Fruit fly (Drosophila melanogaster): Measurements from ENCODE around the gene opm.

The opm gene

dm6 chrX:15084580-15085138 lies 18.4 kb upstream of the opm start, which contains the start of gene Cox17 (continued):
- no peak; the same call in 1 of the 2 replicates for TF ChIP-seq CG2129 (GFP tag; IDR thresholded peaks at IDR 0.05; ENCODE audit: partially characterized antibody)
- peak; percentile 84 for TF ChIP-seq CG9437 (GFP tag; optimal IDR thresholded peaks at IDR 0.05)
- TF ChIP-seq zen (tag; optimal IDR thresholded peaks at IDR 0.05) = peak; percentile 76
- TF ChIP-seq Med (GFP tag) = peak; percentile 87
- TF ChIP-seq Hand (GFP tag; optimal IDR thresholded peaks at IDR 0.05) = peak; percentile 78
- no peak for TF ChIP-seq tna (GFP tag; IDR thresholded peaks at IDR 0.05; ENCODE audit: partially characterized antibody)
- peak; percentile 85 for TF ChIP-seq lilli (GFP tag; optimal IDR thresholded peaks at IDR 0.05)
- peak; percentile 64; the same call in 2 of the 3 replicates for TF ChIP-seq Mrtf (GFP tag; IDR thresholded peaks at IDR 0.05)
- TF ChIP-seq row (GFP tag; IDR thresholded peaks at IDR 0.05) = peak; percentile 93
- peak; percentile 49 for TF ChIP-seq CG12219 (GFP tag; optimal IDR thresholded peaks at IDR 0.05)
- peak; percentile 66 for TF ChIP-seq CG5180 (GFP tag; optimal IDR thresholded peaks at IDR 0.05)
- peak; percentile 70 for TF ChIP-seq CG16813 (GFP tag; IDR thresholded peaks at IDR 0.05; ENCODE audit: partially characterized antibody)
- no peak; the same call in 1 of the 2 replicates for TF ChIP-seq CG11247 (GFP tag; IDR thresholded peaks at IDR 0.05)
- peak; percentile 84 for TF ChIP-seq Meics (GFP tag; optimal IDR thresholded peaks at IDR 0.05)
- peak; percentile 67 for TF ChIP-seq CG30020 (tag; optimal IDR thresholded peaks at IDR 0.05)
- peak; percentile 41 for TF ChIP-seq Bteb2 (GFP tag; optimal IDR thresholded peaks at IDR 0.05)
- TF ChIP-seq CG18599 (GFP tag; optimal IDR thresholded peaks at IDR 0.05) = peak; percentile 83
- TF ChIP-seq CG17612 (GFP tag; IDR thresholded peaks at IDR 0.05) = no peak
- TF ChIP-seq sc (optimal IDR thresholded peaks at IDR 0.05) = no peak
- peak; percentile 63 for TF ChIP-seq sc (GFP tag; optimal IDR thresholded peaks at IDR 0.05)
- TF ChIP-seq ssp (GFP tag; IDR thresholded peaks at IDR 0.05) = peak; percentile 67
- TF ChIP-seq gt (GFP tag; IDR thresholded peaks at IDR 0.05) = no peak; the same call in 1 of the 2 replicates
- peak; percentile 24 for TF ChIP-seq CG1603 (tag; optimal IDR thresholded peaks at IDR 0.05)
- peak; percentile 47 for TF ChIP-seq Lhr (GFP tag; optimal IDR thresholded peaks at IDR 0.05)
- peak; percentile 43 for TF ChIP-seq CG6254 (GFP tag; optimal IDR thresholded peaks at IDR 0.05)
- TF ChIP-seq NC2α (GFP tag; optimal IDR thresholded peaks at IDR 0.05) = no peak
- peak; percentile 77 for TF ChIP-seq lmd (GFP tag; IDR thresholded peaks at IDR 0.05)
- TF ChIP-seq HLH4C (GFP tag; IDR thresholded peaks at IDR 0.05; ENCODE audit: partially characterized antibody) = peak; percentile 69
- TF ChIP-seq CG7357 (GFP tag; IDR thresholded peaks at IDR 0.05) = peak; percentile 56; the same call in 2 of the 3 replicates
- peak; percentile 84 for TF ChIP-seq Ssrp (tag; optimal IDR thresholded peaks at IDR 0.05)
- peak; percentile 47 for TF ChIP-seq klu (GFP tag; IDR thresholded peaks at IDR 0.05)
- TF ChIP-seq grau (tag; optimal IDR thresholded peaks at IDR 0.05) = peak; percentile 86
- peak; percentile 46 for TF ChIP-seq CG6854 (GFP tag; optimal IDR thresholded peaks at IDR 0.05)
- TF ChIP-seq CG12769 (tag; optimal IDR thresholded peaks at IDR 0.05) = peak; percentile 39
- peak; percentile 57 for TF ChIP-seq Antp (GFP tag; optimal IDR thresholded peaks at IDR 0.05)
- peak; percentile 93 for TF ChIP-seq CoRest (tag; optimal IDR thresholded peaks at IDR 0.05)
- no peak for TF ChIP-seq ash1 (GFP tag; optimal IDR thresholded peaks at IDR 0.05)
- TF ChIP-seq CG17186 (GFP tag; optimal IDR thresholded peaks at IDR 0.05) = peak; percentile 4
- TF ChIP-seq run (tag; optimal IDR thresholded peaks at IDR 0.05) = peak; percentile 55
- TF ChIP-seq ems (GFP tag; optimal IDR thresholded peaks at IDR 0.05) = peak; percentile 67
- peak; percentile 6 for TF ChIP-seq salm (tag; optimal IDR thresholded peaks at IDR 0.05)
- TF ChIP-seq grn (GFP tag; optimal IDR thresholded peaks at IDR 0.05) = peak; percentile 15
- no peak for TF ChIP-seq Elba2 (GFP tag; optimal IDR thresholded peaks at IDR 0.05)
- TF ChIP-seq usp (GFP tag; optimal IDR thresholded peaks at IDR 0.05) = no peak
- TF ChIP-seq GATAe (GFP tag; conservative IDR thresholded peaks at IDR 0.05) = peak; percentile 28; the same call in 1 of the 2 replicates
- peak; percentile 66 for TF ChIP-seq CG10366 (GFP tag; IDR thresholded peaks at IDR 0.05)
- TF ChIP-seq CG43689 (GFP tag; IDR thresholded peaks at IDR 0.05) = no peak
- peak; percentile 73 for TF ChIP-seq trh (GFP tag; optimal IDR thresholded peaks at IDR 0.05)
- TF ChIP-seq NfI (GFP tag; optimal IDR thresholded peaks at IDR 0.05) = peak; percentile 81
- TF ChIP-seq Lim3 (GFP tag; IDR thresholded peaks at IDR 0.05) = no peak
